Worm (Caenorhabditis elegans) whole organism, late embryonic: Measurements from ENCODE around the gene C06G4.4.

Source experiments
- ceh-2 ChIP-seq: sonication (generic microtip); optimal IDR thresholded peaks from 2 replicates; lab custom pipeline; 2016; ENCODE audit warnings: missing genotype, missing genetic modification characterization, missing compliant biosample characterization
- elt-2 ChIP-seq: sonication (generic microtip); optimal IDR thresholded peaks from 2 replicates; lab custom pipeline; 2016; ENCODE audit warnings: missing genetic modification reagents, missing genetic modification characterization, missing compliant biosample characterization
- elt-4 ChIP-seq: sonication (generic microtip); optimal IDR thresholded peaks from 2 replicates; lab custom pipeline; 2016; ENCODE audit warnings: missing genetic modification characterization, missing compliant biosample characterization
- pax-1 ChIP-seq: fragments of 150-350 bp; optimal IDR thresholded peaks from 2 replicates; lab custom pipeline; 2014; ENCODE audit warnings: missing biosample characterization, missing genetic modification characterization
- sox-4 ChIP-seq: sonication (generic microtip); optimal IDR thresholded peaks from 2 replicates; lab custom pipeline; 2017; ENCODE audit warnings: mild to moderate bottlenecking, missing genetic modification characterization, inconsistent platforms, missing compliant biosample characterization
- syd-9 ChIP-seq: sonication (generic microtip); optimal IDR thresholded peaks from 2 replicates; lab custom pipeline; 2016; ENCODE audit warnings: mild to moderate bottlenecking, missing genetic modification characterization, moderate library complexity, missing compliant biosample characterization
- tbx-2 ChIP-seq: sonication (generic microtip); optimal IDR thresholded peaks from 2 replicates; lab custom pipeline; 2016; ENCODE audit warnings: missing genetic modification characterization, missing compliant biosample characterization
- tbx-7 ChIP-seq: sonication (generic microtip); optimal IDR thresholded peaks from 2 replicates; lab custom pipeline; 2016; ENCODE audit warnings: missing genotype, missing genetic modification characterization, missing compliant biosample characterization
- unc-42 ChIP-seq: sonication (generic microtip); optimal IDR thresholded peaks from 2 replicates; lab custom pipeline; 2016; ENCODE audit warnings: missing genotype, missing genetic modification characterization, missing compliant biosample characterization

ce11 chrIII:7978723-7979122 lies 1.1 kb upstream of the C06G4.4 start:
- TF ChIP-seq ceh-2 (tag; lab: Kevin White, UChicago), result no peak
- TF ChIP-seq unc-42, result no peak
- no peak for TF ChIP-seq tbx-2
- TF ChIP-seq elt-2, result no peak
- no peak for TF ChIP-seq syd-9 (tag; lab: Kevin White, UChicago)
- no peak for TF ChIP-seq elt-4 (tag; lab: Kevin White, UChicago)
- TF ChIP-seq tbx-7, result no peak
- TF ChIP-seq pax-1 (tag; lab: Kevin White, UChicago), result no peak
- TF ChIP-seq sox-4 (tag; lab: Kevin White, UChicago), result no peak
